Worm (Caenorhabditis elegans) whole organism, L4 larva: ENCODE results near the gene W09D6.1.

Source experiments
- F37D6.2 ChIP-seq: sonication (generic microtip); optimal IDR thresholded peaks from 2 replicates; lab custom pipeline; 2016; ENCODE audit warnings: mild to moderate bottlenecking, missing genetic modification characterization, missing compliant biosample characterization
- F44E2.7 ChIP-seq: fragments of 200-800 bp; sonication (Bioruptor generic); IDR thresholded peaks from 2 replicates; pipeline ENCODE4 v2.1.2; 2022; ENCODE audit warnings: missing genetic modification characterization, missing compliant biosample characterization
- R02D3.7 ChIP-seq: fragments of 150-350 bp; sonication (generic microtip); optimal IDR thresholded peaks from 3 replicates; lab custom pipeline; 2014; ENCODE audit warnings: missing biosample characterization, missing genetic modification characterization
- T20F7.1 ChIP-seq: fragments of 200-800 bp; sonication (Bioruptor generic); optimal IDR thresholded peaks from 2 replicates; lab custom pipeline; 2018; ENCODE audit warnings: mild to moderate bottlenecking, missing genetic modification characterization, missing compliant biosample characterization
- Y5F2A.4 ChIP-seq: fragments of 200-800 bp; sonication (Bioruptor generic); optimal IDR thresholded peaks from 2 replicates; lab custom pipeline; 2018; ENCODE audit warnings: mild to moderate bottlenecking, missing genetic modification characterization, missing compliant biosample characterization
- Y75B8A.6 ChIP-seq: fragments of 200-800 bp; sonication (Bioruptor generic); IDR thresholded peaks from 2 replicates; pipeline ENCODE4 v1.3.6; 2022; ENCODE audit warnings: missing genetic modification reagents, missing genetic modification characterization, missing compliant biosample characterization
- ZK337.2 ChIP-seq: fragments of 200-800 bp; sonication (Bioruptor generic); IDR thresholded peaks from 2 replicates; pipeline ENCODE4 v1.3.6; 2022; ENCODE audit warnings: missing genetic modification reagents, missing genetic modification characterization, missing compliant biosample characterization
- ZK546.5 ChIP-seq, 2 experiments: sonication (generic microtip); optimal IDR thresholded peaks; 2 replicates each; lab custom pipeline; 2017; ENCODE audit warnings: missing biosample characterization in 2 of 2, missing genetic modification characterization in 2 of 2
- aly-2 ChIP-seq: sonication (generic microtip); optimal IDR thresholded peaks from 2 replicates; lab custom pipeline; 2018; ENCODE audit warnings: missing biosample characterization, missing genetic modification characterization
- ama-1 ChIP-seq: fragments of 150-350 bp; optimal IDR thresholded peaks from 2 replicates; lab custom pipeline; 2014; ENCODE audit warnings: inconsistent platforms, mixed read lengths
- ceh-28 ChIP-seq: fragments of 150-350 bp; optimal IDR thresholded peaks from 2 replicates; lab custom pipeline; 2014; ENCODE audit warnings: missing biosample characterization, missing genetic modification reagents, missing genetic modification characterization
- ces-1 ChIP-seq: fragments of 150-350 bp; sonication (generic microtip); optimal IDR thresholded peaks from 4 replicates; lab custom pipeline; 2014; ENCODE audit warnings: missing biosample characterization, missing genetic modification reagents, missing genetic modification characterization
- daf-12 ChIP-seq: fragments of 150-350 bp; optimal IDR thresholded peaks from 2 replicates; lab custom pipeline; 2014; ENCODE audit warnings: missing biosample characterization, missing genetic modification reagents, missing genetic modification characterization
- daf-19 ChIP-seq: fragments of 200-800 bp; sonication (Bioruptor generic); conservative IDR thresholded peaks from 2 replicates; pipeline ENCODE4 v1.3.6; 2022; ENCODE audit warnings: missing genetic modification characterization, missing compliant biosample characterization
- daf-8 ChIP-seq: fragments of 200-800 bp; sonication (Bioruptor generic); IDR thresholded peaks from 2 replicates; pipeline ENCODE4 v1.3.6; 2022; ENCODE audit warnings: missing genetic modification characterization, missing compliant biosample characterization
- dmd-6 ChIP-seq: fragments of 200-800 bp; sonication (Bioruptor generic); IDR thresholded peaks from 2 replicates; pipeline ENCODE4 v1.3.6; 2022; ENCODE audit warnings: missing genetic modification reagents, missing genetic modification characterization, missing compliant biosample characterization
- dmd-8 ChIP-seq: fragments of 200-800 bp; sonication (Bioruptor generic); IDR thresholded peaks from 2 replicates; pipeline ENCODE4 v1.3.6; 2022; ENCODE audit warnings: missing genetic modification characterization, missing compliant biosample characterization
- dmd-9 ChIP-seq: fragments of 200-800 bp; sonication (Bioruptor generic); IDR thresholded peaks from 2 replicates; pipeline ENCODE4 v1.3.6; 2022; ENCODE audit warnings: missing genetic modification reagents, missing genetic modification characterization, missing compliant biosample characterization
- dpl-1 ChIP-seq: fragments of 150-350 bp; optimal IDR thresholded peaks from 2 replicates; lab custom pipeline; 2014; ENCODE audit warnings: missing biosample characterization, missing genetic modification reagents, missing genetic modification characterization
- duxl-1 ChIP-seq: sonication (generic microtip); optimal IDR thresholded peaks from 2 replicates; lab custom pipeline; 2016; ENCODE audit warnings: mild to moderate bottlenecking, missing genetic modification characterization, moderate library complexity, missing compliant biosample characterization; ENCODE audit not compliant: poor library complexity
- dve-1 ChIP-seq: sonication (generic microtip); optimal IDR thresholded peaks from 2 replicates; lab custom pipeline; 2017; ENCODE audit warnings: antibody characterized with exemption, mild to moderate bottlenecking, missing genetic modification characterization, missing compliant biosample characterization; ENCODE audit not compliant: insufficient read depth
- fkh-10 ChIP-seq: fragments of 150-350 bp; optimal IDR thresholded peaks from 2 replicates; lab custom pipeline; 2014; ENCODE audit warnings: missing biosample characterization, missing genetic modification reagents, missing genetic modification characterization
- fos-1 ChIP-seq: fragments of 150-350 bp; optimal IDR thresholded peaks from 2 replicates; lab custom pipeline; 2014; ENCODE audit warnings: missing biosample characterization, missing genetic modification characterization
- hif-1 ChIP-seq, 2 experiments: sonication (generic microtip); optimal IDR thresholded peaks; 2 replicates each; lab custom pipeline; 2016 to 2017; ENCODE audit warnings: missing compliant biosample characterization in 2 of 2, missing genetic modification characterization in 2 of 2, missing genetic modification reagents in 2 of 2, missing genotype in 2 of 2, mild to moderate bottlenecking in 1 of 2
- hmg-1.1 ChIP-seq: fragments of 200-800 bp; sonication (Bioruptor generic); IDR thresholded peaks from 2 replicates; pipeline ENCODE4 v1.3.6; 2022; ENCODE audit warnings: missing genetic modification reagents, missing genetic modification characterization, missing compliant biosample characterization
- jun-1 ChIP-seq: fragments of 150-350 bp; optimal IDR thresholded peaks from 2 replicates; lab custom pipeline; 2014; ENCODE audit warnings: missing biosample characterization, missing genetic modification reagents, missing genetic modification characterization
- lim-7 ChIP-seq: fragments of 200-800 bp; sonication (Bioruptor generic); IDR thresholded peaks from 2 replicates; pipeline ENCODE4 v1.3.6; 2022; ENCODE audit warnings: missing genetic modification characterization, missing compliant biosample characterization
- lin-1 ChIP-seq: fragments of 200-800 bp; sonication (Bioruptor generic); IDR thresholded peaks from 2 replicates; pipeline ENCODE4 v1.3.6; 2022; ENCODE audit warnings: missing genetic modification reagents, missing genetic modification characterization, missing compliant biosample characterization
- lin-13 ChIP-seq: fragments of 150-350 bp; optimal IDR thresholded peaks from 2 replicates; lab custom pipeline; 2014; ENCODE audit warnings: missing biosample characterization, missing genetic modification reagents, missing genetic modification characterization
- lin-15B ChIP-seq: fragments of 150-350 bp; sonication (generic microtip); optimal IDR thresholded peaks from 3 replicates; lab custom pipeline; 2014; ENCODE audit warnings: missing biosample characterization, missing genetic modification characterization
- lin-38 ChIP-seq: fragments of 200-800 bp; sonication (Bioruptor generic); IDR thresholded peaks from 2 replicates; pipeline ENCODE4 v1.3.6; 2022; ENCODE audit warnings: missing genetic modification reagents, missing genetic modification characterization, missing compliant biosample characterization
- lin-39 ChIP-seq: fragments of 150-350 bp; optimal IDR thresholded peaks from 2 replicates; lab custom pipeline; 2014; ENCODE audit warnings: missing biosample characterization, missing genetic modification reagents, missing genetic modification characterization
- lir-3 ChIP-seq: sonication (generic microtip); optimal IDR thresholded peaks from 2 replicates; lab custom pipeline; 2016; ENCODE audit warnings: mild to moderate bottlenecking, missing genetic modification characterization, missing compliant biosample characterization
- lsy-2 ChIP-seq, 2 experiments: fragments of 150-350 bp in 1 of 2; sonication (generic microtip) in 1 of 2; optimal IDR thresholded peaks; 2 replicates each; lab custom pipeline; 2014 to 2017; ENCODE audit warnings: missing biosample characterization in 2 of 2, missing genetic modification characterization in 2 of 2
- mdl-1 ChIP-seq, 2 experiments: fragments of 150-350 bp in 1 of 2; sonication (generic microtip) in 1 of 2; optimal IDR thresholded peaks; 2 replicates each; lab custom pipeline; 2014 to 2017; ENCODE audit warnings: missing biosample characterization in 2 of 2, missing genetic modification characterization in 2 of 2
- mxl-2 ChIP-seq: fragments of 200-800 bp; sonication (Bioruptor generic); conservative IDR thresholded peaks from 2 replicates; pipeline ENCODE4 v1.3.6; 2022; ENCODE audit warnings: missing genetic modification reagents, missing genetic modification characterization, missing compliant biosample characterization
- mxl-3 ChIP-seq: fragments of 200-800 bp; sonication (Bioruptor generic); optimal IDR thresholded peaks from 2 replicates; lab custom pipeline; 2018; ENCODE audit warnings: mild to moderate bottlenecking, missing genetic modification characterization, missing compliant biosample characterization
- nhr-10 ChIP-seq: fragments of 150-350 bp; optimal IDR thresholded peaks from 2 replicates; lab custom pipeline; 2014; ENCODE audit warnings: missing biosample characterization, missing genetic modification characterization
- nhr-25 ChIP-seq: sonication (generic microtip); optimal IDR thresholded peaks from 2 replicates; lab custom pipeline; 2017; ENCODE audit warnings: missing genetic modification characterization, mild to moderate bottlenecking, missing compliant biosample characterization, antibody characterized with exemption, moderate library complexity, borderline replicate concordance; ENCODE audit not compliant: insufficient read depth
- nhr-42 ChIP-seq: fragments of 200-800 bp; sonication (Bioruptor generic); IDR thresholded peaks from 2 replicates; pipeline ENCODE4 v1.3.6; 2022; ENCODE audit warnings: missing genetic modification characterization, missing compliant biosample characterization
- nhr-48 ChIP-seq: sonication (generic microtip); optimal IDR thresholded peaks from 2 replicates; lab custom pipeline; 2016; ENCODE audit warnings: mild to moderate bottlenecking, missing genetic modification characterization, missing compliant biosample characterization
- nhr-77 ChIP-seq: fragments of 150-350 bp; optimal IDR thresholded peaks from 2 replicates; lab custom pipeline; 2014; ENCODE audit warnings: missing biosample characterization, missing genetic modification characterization
- saeg-2 ChIP-seq: fragments of 200-800 bp; sonication (Bioruptor generic); IDR thresholded peaks from 2 replicates; pipeline ENCODE4 v1.3.6; 2022; ENCODE audit warnings: missing genetic modification reagents, missing genetic modification characterization, missing compliant biosample characterization
- skn-1 ChIP-seq: fragments of 150-350 bp; optimal IDR thresholded peaks from 2 replicates; lab custom pipeline; 2014; ENCODE audit warnings: missing biosample characterization, missing genetic modification characterization
- snpc-1.2 ChIP-seq: fragments of 200-800 bp; sonication (Bioruptor generic); IDR thresholded peaks from 2 replicates; pipeline ENCODE4 v1.3.6; 2022; ENCODE audit warnings: missing genetic modification reagents, missing genetic modification characterization, missing compliant biosample characterization
- snpc-4 ChIP-seq: fragments of 150-350 bp; optimal IDR thresholded peaks from 2 replicates; lab custom pipeline; 2014; ENCODE audit warnings: missing biosample characterization, missing genetic modification characterization
- tra-1 ChIP-seq: fragments of 200-800 bp; sonication (Bioruptor generic); IDR thresholded peaks from 2 replicates; pipeline ENCODE4 v1.3.6; 2022; ENCODE audit warnings: missing genetic modification reagents, missing genetic modification characterization, missing compliant biosample characterization
- unc-130 ChIP-seq: sonication (generic microtip); optimal IDR thresholded peaks from 2 replicates; lab custom pipeline; 2016; ENCODE audit warnings: missing genetic modification reagents, missing genetic modification characterization, missing compliant biosample characterization
- vab-7 ChIP-seq: fragments of 200-800 bp; sonication (Bioruptor generic); IDR thresholded peaks from 2 replicates; pipeline ENCODE4 v1.3.6; 2022; ENCODE audit warnings: missing genetic modification reagents, missing genetic modification characterization, missing compliant biosample characterization
- zag-1 ChIP-seq: fragments of 150-350 bp; optimal IDR thresholded peaks from 2 replicates; lab custom pipeline; 2014; ENCODE audit warnings: missing biosample characterization, missing genetic modification characterization
- zfp-3 ChIP-seq: fragments of 200-800 bp; sonication (Bioruptor generic); conservative IDR thresholded peaks from 2 replicates; pipeline ENCODE4 v1.3.6; 2022; ENCODE audit warnings: missing genetic modification reagents, missing genetic modification characterization, missing compliant biosample characterization
- ztf-11 ChIP-seq: fragments of 150-350 bp; optimal IDR thresholded peaks from 2 replicates; lab custom pipeline; 2014; ENCODE audit warnings: missing biosample characterization, missing genetic modification characterization

The W09D6.1 gene

ce11 chrIII:11110756-11111155, 42.1 kb downstream of the W09D6.1 start (continued):
- TF ChIP-seq ZK546.5 (tag; optimal IDR thresholded peaks at IDR 0.05; lab: Kevin White, UChicago) (no peak), snpc-4 (no peak), dmd-6 (GFP tag; lab: Robert Waterston, UW) (peak; percentile 71), lin-15B (tag; lab: Kevin White, UChicago) (no peak), unc-130 (GFP tag; lab: Kevin White, UChicago) (peak; percentile 47), fkh-10 (no peak), daf-19 (GFP tag; lab: Robert Waterston, UW) (no peak), lin-39 (no peak), lir-3 (tag; lab: Kevin White, UChicago) (no peak), ama-1 (lab: Kevin White, UChicago) (no peak), aly-2 (no peak), Y5F2A.4 (GFP tag; lab: Kevin White, UChicago) (no peak), dmd-8 (GFP tag; lab: Robert Waterston, UW) (no peak), nhr-25 (tag; lab: Kevin White, UChicago) (no peak), lin-13 (GFP tag; lab: Kevin White, UChicago) (peak; percentile 15), lsy-2 (tag; optimal IDR thresholded peaks at IDR 0.05; lab: Kevin White, UChicago) (peak in 1 of 2 experiments; percentile 77), ztf-11 (tag; lab: Kevin White, UChicago) (no peak), lim-7 (GFP tag; lab: Robert Waterston, UW) (no peak), dve-1 (tag; lab: Kevin White, UChicago) (peak; percentile 47), ceh-28 (tag; lab: Kevin White, UChicago) (no peak), nhr-10 (tag; lab: Kevin White, UChicago) (no peak), lin-1 (GFP tag; lab: Robert Waterston, UW) (no peak), nhr-48 (tag; lab: Kevin White, UChicago) (no peak), tra-1 (GFP tag; lab: Robert Waterston, UW) (no peak), nhr-42 (GFP tag; lab: Robert Waterston, UW) (peak; percentile 22; the same call in 1 of the 2 replicates), zfp-3 (GFP tag; lab: Robert Waterston, UW) (no peak), hif-1 (tag; optimal IDR thresholded peaks at IDR 0.05; lab: Kevin White, UChicago) (peak in 1 of 2 experiments; percentile 68), F37D6.2 (tag; lab: Kevin White, UChicago) (peak; percentile 0), R02D3.7 (tag; lab: Kevin White, UChicago) (no peak), ZK337.2 (GFP tag; lab: Robert Waterston, UW) (no peak), vab-7 (GFP tag; lab: Robert Waterston, UW) (peak; percentile 59; the same call in 1 of the 2 replicates), lin-38 (GFP tag; lab: Robert Waterston, UW) (peak; percentile 89), mdl-1 (tag; optimal IDR thresholded peaks at IDR 0.05; lab: Kevin White, UChicago) (peak in 1 of 2 experiments; percentile 19), snpc-1.2 (GFP tag; lab: Robert Waterston, UW) (no peak), saeg-2 (GFP tag; lab: Robert Waterston, UW) (no peak), mxl-3 (GFP tag; lab: Kevin White, UChicago) (no peak), fos-1 (tag; lab: Kevin White, UChicago) (no peak), duxl-1 (tag; lab: Kevin White, UChicago) (peak; percentile 26), jun-1 (no peak), zag-1 (tag; lab: Kevin White, UChicago) (no peak), dpl-1 (peak; percentile 57), Y75B8A.6 (GFP tag; lab: Robert Waterston, UW) (no peak), nhr-77 (tag; lab: Kevin White, UChicago) (peak; percentile 44), daf-12 (tag; lab: Kevin White, UChicago) (no peak), T20F7.1 (GFP tag; lab: Kevin White, UChicago) (peak; percentile 27), daf-8 (no peak), skn-1 (tag; lab: Kevin White, UChicago) (no peak), mxl-2 (GFP tag; lab: Robert Waterston, UW) (no peak), hmg-1.1 (GFP tag; lab: Robert Waterston, UW) (peak; percentile 92), F44E2.7 (no peak), ces-1 (GFP tag; lab: Kevin White, UChicago) (no peak), dmd-9 (no peak)
